Worm (Caenorhabditis elegans): ENCODE results near the gene pqn-41.

ce11 chrIII:1987693-1988092 lies 81.9 kb downstream of the pqn-41 start, which contains the start of gene Y39A3B.8:
- TF ChIP-seq nhr-76 (tag; optimal IDR thresholded peaks at IDR 0.05) (no peak), aly-2 (tag; optimal IDR thresholded peaks at IDR 0.05) (no peak)
